Fruit fly (Drosophila melanogaster): ENCODE measurements around the gene CG34258.

DNA sequence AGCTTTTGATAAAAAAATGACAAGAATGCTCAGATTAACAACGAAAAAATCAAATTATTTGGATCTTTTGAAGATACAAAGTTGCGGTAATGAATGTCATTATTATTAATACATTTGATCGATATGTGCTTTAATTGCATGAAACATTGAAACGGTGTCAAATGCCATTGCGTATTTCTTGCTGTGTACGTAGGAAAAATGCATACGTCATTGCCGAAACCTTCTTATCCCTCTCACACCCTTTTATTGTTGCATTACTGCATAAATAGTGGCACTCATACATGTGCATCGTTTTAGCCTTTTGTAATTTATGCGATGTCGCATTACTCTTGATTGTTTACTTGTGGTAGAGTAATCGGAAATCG lies 44.1 kb downstream of the CG34258 start:
- TF ChIP-seq psq (optimal IDR thresholded peaks at IDR 0.05) (no peak), Sin3A (optimal IDR thresholded peaks at IDR 0.05) (no peak), Myc (optimal IDR thresholded peaks at IDR 0.05) (no peak), h (optimal IDR thresholded peaks at IDR 0.05) (no peak)
